Fruit fly (Drosophila melanogaster): ENCODE results near the gene Fhos.

The Fhos gene

DNA sequence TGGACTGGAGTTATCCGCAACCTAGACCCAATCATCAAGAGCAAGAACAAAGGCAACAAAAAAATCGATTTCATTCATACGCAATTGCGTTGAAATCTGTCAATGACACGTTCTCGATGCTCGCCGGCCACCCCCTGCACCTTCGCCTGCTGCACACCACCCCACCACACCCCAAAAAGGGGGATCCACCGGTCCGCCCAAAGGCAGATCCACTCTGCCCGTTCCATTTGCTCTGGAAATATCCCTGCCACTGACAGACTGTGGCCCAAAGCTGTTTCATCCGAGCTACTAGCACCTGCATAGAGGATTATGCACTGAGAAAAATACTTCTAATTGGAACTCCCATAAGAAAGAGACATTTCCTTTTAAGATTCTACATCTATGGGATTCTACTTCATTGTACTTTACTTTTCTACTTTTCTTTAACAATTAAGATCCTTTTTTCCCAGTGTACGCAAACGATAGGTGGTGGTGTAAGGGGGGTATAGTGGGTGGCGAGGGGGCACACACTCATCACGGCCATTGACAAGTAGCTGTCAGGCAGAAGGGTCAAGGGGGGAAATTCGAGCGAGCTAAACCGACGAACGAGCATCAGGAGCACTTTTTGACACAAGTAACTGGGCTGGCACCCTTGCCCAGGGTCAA lies 70.4 kb downstream of the Fhos start (continued):
- TF ChIP-seq Max (GFP tag; optimal IDR thresholded peaks at IDR 0.05) (no peak), mirr (GFP tag; optimal IDR thresholded peaks at IDR 0.05) (no peak), Oli (tag; optimal IDR thresholded peaks at IDR 0.05) (peak; percentile 64), Mes4 (GFP tag; optimal IDR thresholded peaks at IDR 0.05) (no peak), CG8765 (GFP tag; IDR thresholded peaks at IDR 0.05) (peak; percentile 24; the same call in 1 of the 2 replicates), repo (GFP tag; optimal IDR thresholded peaks at IDR 0.05) (no peak), CG10462 (GFP tag; optimal IDR thresholded peaks at IDR 0.05) (no peak), gcm (GFP tag; optimal IDR thresholded peaks at IDR 0.05) (no peak), CG4328 (GFP tag; optimal IDR thresholded peaks at IDR 0.05) (no peak), CG4404 (GFP tag; IDR thresholded peaks at IDR 0.05) (no peak), kay (GFP tag; optimal IDR thresholded peaks at IDR 0.05) (no peak), bcd (GFP tag; optimal IDR thresholded peaks at IDR 0.05) (peak; percentile 48), Aef1 (GFP tag; IDR thresholded peaks at IDR 0.05) (0 out of 3 replicates have a peak, but pooled peaks have one; percentile 13), Pdp1 (GFP tag; optimal IDR thresholded peaks at IDR 0.05) (peak in 1 of 2 experiments; percentile 37), pros (GFP tag; optimal IDR thresholded peaks at IDR 0.05) (no peak), pzg (GFP tag; optimal IDR thresholded peaks at IDR 0.05) (no peak), CG11398 (GFP tag; optimal IDR thresholded peaks at IDR 0.05) (no peak), Dip3 (GFP tag; optimal IDR thresholded peaks at IDR 0.05) (peak; percentile 20), insv (GFP tag; optimal IDR thresholded peaks at IDR 0.05) (peak in 1 of 2 experiments; percentile 25), gem (tag; optimal IDR thresholded peaks at IDR 0.05) (peak; percentile 55), pan (optimal IDR thresholded peaks at IDR 0.05) (no peak), pan (GFP tag; optimal IDR thresholded peaks at IDR 0.05 in 1 of 2, IDR thresholded peaks at IDR 0.05 in 1 of 2) (peak in 1 of 2 experiments; percentile 43), usp (GFP tag; optimal IDR thresholded peaks at IDR 0.05) (no peak), CG6272 (GFP tag; IDR thresholded peaks at IDR 0.05) (no peak), jigr1 (GFP tag; IDR thresholded peaks at IDR 0.05) (no peak), tap (tag; optimal IDR thresholded peaks at IDR 0.05) (peak; percentile 3), B-H1 (GFP tag; IDR thresholded peaks at IDR 0.05) (no peak; the same call in 1 of the 3 replicates), nerfin-2 (GFP tag; IDR thresholded peaks at IDR 0.05; ENCODE audit: partially characterized antibody) (no peak), CG1603 (tag; optimal IDR thresholded peaks at IDR 0.05) (peak; percentile 61), C15 (GFP tag; IDR thresholded peaks at IDR 0.05) (no peak), exex (tag; optimal IDR thresholded peaks at IDR 0.05) (no peak), CG10321 (GFP tag; IDR thresholded peaks at IDR 0.05) (no peak), CG15696 (tag; optimal IDR thresholded peaks at IDR 0.05) (no peak), Stat92E (GFP tag; optimal IDR thresholded peaks at IDR 0.05) (no peak), lbe (GFP tag; optimal IDR thresholded peaks at IDR 0.05) (peak; percentile 23), Ets65A (GFP tag) (peak; percentile 78), Tbp (GFP tag; optimal IDR thresholded peaks at IDR 0.05) (no peak), CG7786 (GFP tag; optimal IDR thresholded peaks at IDR 0.05) (peak; percentile 45), Xrp1 (GFP tag; IDR thresholded peaks at IDR 0.05) (peak; percentile 72; the same call in 1 of the 2 replicates), Nf-YA (GFP tag; IDR thresholded peaks at IDR 0.05) (no peak), ap (GFP tag; IDR thresholded peaks at IDR 0.05) (no peak), HLHmδ (GFP tag; optimal IDR thresholded peaks at IDR 0.05) (no peak), tin (GFP tag; optimal IDR thresholded peaks at IDR 0.05) (peak; percentile 46), p53 (GFP tag; optimal IDR thresholded peaks at IDR 0.05) (no peak), Ravus (GFP tag; IDR thresholded peaks at IDR 0.05) (no peak), CG17385 (GFP tag; optimal IDR thresholded peaks at IDR 0.05) (peak; percentile 41), CG4617 (GFP tag; optimal IDR thresholded peaks at IDR 0.05; ENCODE audit: borderline replicate concordance) (no peak), ewg (GFP tag; optimal IDR thresholded peaks at IDR 0.05) (no peak), CG1602 (GFP tag; optimal IDR thresholded peaks at IDR 0.05) (peak; percentile 44), dimm (GFP tag; IDR thresholded peaks at IDR 0.05) (0 out of 2 replicates have a peak, but pooled peaks have one; percentile 17)

All from whole organism, embryonic.